Worm (Caenorhabditis elegans) whole organism, early embryonic: ENCODE measurements around the gene col-167.

Experiments
- B0310.2 ChIP-seq: sonication (generic microtip); optimal IDR thresholded peaks from 2 replicates; lab custom pipeline; 2016; ENCODE audit warnings: mild to moderate bottlenecking, missing genetic modification characterization, missing compliant biosample characterization
- F13C5.2 ChIP-seq: sonication (generic microtip); optimal IDR thresholded peaks from 2 replicates; lab custom pipeline; 2017; ENCODE audit warnings: mild to moderate bottlenecking, missing genetic modification characterization, inconsistent platforms, missing compliant biosample characterization
- aly-1 ChIP-seq: sonication (generic microtip); optimal IDR thresholded peaks from 2 replicates; lab custom pipeline; 2016; ENCODE audit warnings: missing genetic modification characterization, missing compliant biosample characterization
- ama-1 ChIP-seq: fragments of 150-350 bp; optimal IDR thresholded peaks from 2 replicates; lab custom pipeline; 2014
- ceh-13 ChIP-seq: fragments of 200-800 bp; sonication (Bioruptor generic); optimal IDR thresholded peaks from 2 replicates; lab custom pipeline; 2018; ENCODE audit warnings: mild to moderate bottlenecking, missing genetic modification characterization, missing compliant biosample characterization
- ceh-36 ChIP-seq: sonication (generic microtip); optimal IDR thresholded peaks from 2 replicates; lab custom pipeline; 2016; ENCODE audit warnings: missing genetic modification characterization, inconsistent platforms, missing compliant biosample characterization
- ets-7 ChIP-seq: sonication (generic microtip); optimal IDR thresholded peaks from 2 replicates; lab custom pipeline; 2016; ENCODE audit warnings: missing genotype, missing genetic modification characterization, missing compliant biosample characterization
- flt-1 ChIP-seq: fragments of 200-800 bp; sonication (Bioruptor generic); IDR thresholded peaks from 2 replicates; pipeline ENCODE4 v1.3.6; 2022; ENCODE audit warnings: missing genetic modification characterization, missing compliant biosample characterization
- hmbx-1 ChIP-seq: sonication (generic microtip); optimal IDR thresholded peaks from 2 replicates; lab custom pipeline; 2016; ENCODE audit warnings: mild to moderate bottlenecking, missing genetic modification characterization, missing compliant biosample characterization
- hmg-4 ChIP-seq: fragments of 200-800 bp; sonication (Bioruptor generic); optimal IDR thresholded peaks from 2 replicates; lab custom pipeline; 2018; ENCODE audit warnings: mild to moderate bottlenecking, missing genetic modification characterization, missing compliant biosample characterization
- hnd-1 ChIP-seq: sonication (generic microtip); optimal IDR thresholded peaks from 2 replicates; lab custom pipeline; 2016; ENCODE audit warnings: missing genetic modification characterization, missing compliant biosample characterization
- pes-1 ChIP-seq: fragments of 200-800 bp; sonication (Bioruptor generic); IDR thresholded peaks from 2 replicates; pipeline ENCODE4 v1.3.6; 2022; ENCODE audit warnings: missing genetic modification reagents, missing genetic modification characterization, missing compliant biosample characterization
- scrt-1 ChIP-seq: fragments of 200-800 bp; sonication (Bioruptor generic); IDR thresholded peaks from 2 replicates; pipeline ENCODE4 v1.3.6; 2022; ENCODE audit warnings: missing genetic modification characterization, missing compliant biosample characterization
- sea-1 ChIP-seq: fragments of 200-800 bp; sonication (Bioruptor generic); conservative IDR thresholded peaks from 2 replicates; pipeline ENCODE4 v1.3.6; 2022; ENCODE audit warnings: missing genetic modification characterization, missing compliant biosample characterization
- tbx-11 ChIP-seq: fragments of 200-800 bp; sonication (Bioruptor generic); IDR thresholded peaks from 2 replicates; pipeline ENCODE4 v1.3.6; 2022; ENCODE audit warnings: missing genetic modification characterization, missing compliant biosample characterization
- tbx-37 ChIP-seq: fragments of 200-800 bp; sonication (Bioruptor generic); conservative IDR thresholded peaks from 2 replicates; pipeline ENCODE4 v1.3.6; 2022; ENCODE audit warnings: missing genetic modification reagents, missing genetic modification characterization, missing compliant biosample characterization
- tra-4 ChIP-seq: sonication (generic microtip); optimal IDR thresholded peaks from 2 replicates; lab custom pipeline; 2017; ENCODE audit warnings: missing genetic modification characterization, missing compliant biosample characterization

col-167 gene

ce11 chrX:6280998-6281397, 42.3 kb upstream of the col-167 start:
- no peak for TF ChIP-seq ama-1 (lab: Kevin White, UChicago)
- no peak for TF ChIP-seq pes-1

DNA sequence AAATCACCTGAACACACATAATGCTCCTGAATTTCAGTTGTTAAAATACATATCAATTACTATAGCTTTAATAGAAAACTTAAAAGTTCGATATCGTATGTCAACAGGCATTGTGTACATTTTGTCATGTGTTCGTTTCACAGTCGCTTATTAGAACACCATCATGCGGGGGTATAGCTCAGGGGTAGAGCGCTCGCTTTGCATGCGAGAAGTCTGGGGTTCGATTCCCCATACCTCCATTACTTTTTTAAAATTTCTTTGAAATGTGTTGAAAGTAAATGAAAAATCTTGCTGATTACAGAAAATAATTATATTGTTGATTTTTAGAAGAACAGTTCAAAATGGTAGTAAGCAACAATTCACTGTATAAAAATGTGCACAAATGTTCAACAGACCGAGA, 37.1 kb upstream of the col-167 start:
- TF ChIP-seq tbx-11, result peak; percentile 63; the same call in 1 of the 2 replicates
- TF ChIP-seq F13C5.2 (tag; lab: Kevin White, UChicago), result no peak
- peak; percentile 75 for TF ChIP-seq scrt-1 (GFP tag; lab: Robert Waterston, UW)
- peak; percentile 23 for TF ChIP-seq hmg-4 (GFP tag; lab: Kevin White, UChicago)
- TF ChIP-seq ets-7 (tag; lab: Kevin White, UChicago), result no peak
- peak; percentile 12 for TF ChIP-seq B0310.2
- no peak for TF ChIP-seq aly-1 (tag; lab: Kevin White, UChicago)
- peak; percentile 21 for TF ChIP-seq hmbx-1 (tag; lab: Kevin White, UChicago)
- TF ChIP-seq ama-1 (lab: Kevin White, UChicago), result no peak
- TF ChIP-seq tbx-37 (GFP tag; lab: Robert Waterston, UW), result peak; percentile 45; the same call in 1 of the 2 replicates
- peak; percentile 75 for TF ChIP-seq ceh-36
- peak; percentile 63 for TF ChIP-seq ceh-13 (GFP tag; lab: Kevin White, UChicago)
- TF ChIP-seq sea-1 (GFP tag; lab: Robert Waterston, UW), result peak; percentile 80
- TF ChIP-seq hnd-1 (tag; lab: Kevin White, UChicago), result no peak
- TF ChIP-seq flt-1 (GFP tag; lab: Robert Waterston, UW), result peak; percentile 71; the same call in 1 of the 2 replicates
- TF ChIP-seq pes-1, result peak; percentile 87
- TF ChIP-seq tra-4, result no peak

DNA sequence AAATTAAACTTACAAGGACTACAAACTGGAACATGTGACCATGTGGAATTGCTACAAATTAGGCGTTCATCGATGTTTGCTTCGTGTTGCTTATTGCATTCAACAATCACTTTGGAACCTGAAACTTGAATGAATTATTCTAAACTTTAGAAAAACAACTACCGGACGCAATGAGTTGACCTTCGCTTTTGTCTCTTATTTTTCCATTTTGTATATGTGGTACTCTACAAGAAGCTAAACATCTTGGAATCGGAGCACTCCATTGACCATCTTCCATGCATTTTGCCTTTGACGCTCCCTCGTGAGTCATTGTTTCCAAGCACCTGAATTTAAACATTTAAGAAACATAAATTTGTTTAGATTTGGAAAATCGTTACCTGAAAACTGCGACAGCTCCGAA, 34.2 kb upstream of the col-167 start:
- TF ChIP-seq ceh-36 (no peak), ceh-13 (GFP tag; lab: Kevin White, UChicago) (no peak)

- TF ChIP-seq B0310.2 (no peak), ets-7 (tag; lab: Kevin White, UChicago) (no peak), F13C5.2 (tag; lab: Kevin White, UChicago) (no peak), sea-1 (GFP tag; lab: Robert Waterston, UW) (no peak), hnd-1 (tag; lab: Kevin White, UChicago) (no peak), tbx-11 (no peak), tbx-37 (GFP tag; lab: Robert Waterston, UW) (no peak), flt-1 (GFP tag; lab: Robert Waterston, UW) (no peak), pes-1 (no peak), scrt-1 (GFP tag; lab: Robert Waterston, UW) (no peak), ama-1 (lab: Kevin White, UChicago) (no peak), hmg-4 (GFP tag; lab: Kevin White, UChicago) (no peak), aly-1 (tag; lab: Kevin White, UChicago) (no peak), tra-4 (no peak), ceh-13 (GFP tag; lab: Kevin White, UChicago) (no peak), ceh-36 (no peak)
Observed at ce11 chrX:6291632-6292031, 31.7 kb upstream of the col-167 start, which contains the start of gene lev-9. TSS of gene lev-9 (minus strand) at chrX:6291732.

- TF ChIP-seq ceh-36, result peak; percentile 95
- TF ChIP-seq ama-1 (lab: Kevin White, UChicago), result no peak
- TF ChIP-seq ets-7 (tag; lab: Kevin White, UChicago), result peak; percentile 88
- peak; percentile 86 for TF ChIP-seq B0310.2
- TF ChIP-seq ceh-13 (GFP tag; lab: Kevin White, UChicago), result peak; percentile 85
- peak; percentile 84 for TF ChIP-seq tra-4
- TF ChIP-seq scrt-1 (GFP tag; lab: Robert Waterston, UW), result peak; percentile 97
- peak; percentile 92 for TF ChIP-seq F13C5.2 (tag; lab: Kevin White, UChicago)
- TF ChIP-seq hmg-4 (GFP tag; lab: Kevin White, UChicago), result peak; percentile 98
- TF ChIP-seq sea-1 (GFP tag; lab: Robert Waterston, UW), result peak; percentile 98
- peak; percentile 92 for TF ChIP-seq aly-1 (tag; lab: Kevin White, UChicago)
- peak; percentile 98 for TF ChIP-seq pes-1
- TF ChIP-seq flt-1 (GFP tag; lab: Robert Waterston, UW), result peak; percentile 98
- peak; percentile 78 for TF ChIP-seq hmbx-1 (tag; lab: Kevin White, UChicago)
- TF ChIP-seq tbx-11, result peak; percentile 97
- peak; percentile 91 for TF ChIP-seq hnd-1 (tag; lab: Kevin White, UChicago)
- peak; percentile 99 for TF ChIP-seq tbx-37 (GFP tag; lab: Robert Waterston, UW)
Observed at ce11 chrX:6292143-6292542, 31.1 kb upstream of the col-167 start.

- no peak for TF ChIP-seq tra-4
Observed at ce11 chrX:6292812-6293211, 30.5 kb upstream of the col-167 start, which contains the start of gene mom-1. TSS of gene mom-1 (plus strand) at chrX:6293112.

DNA sequence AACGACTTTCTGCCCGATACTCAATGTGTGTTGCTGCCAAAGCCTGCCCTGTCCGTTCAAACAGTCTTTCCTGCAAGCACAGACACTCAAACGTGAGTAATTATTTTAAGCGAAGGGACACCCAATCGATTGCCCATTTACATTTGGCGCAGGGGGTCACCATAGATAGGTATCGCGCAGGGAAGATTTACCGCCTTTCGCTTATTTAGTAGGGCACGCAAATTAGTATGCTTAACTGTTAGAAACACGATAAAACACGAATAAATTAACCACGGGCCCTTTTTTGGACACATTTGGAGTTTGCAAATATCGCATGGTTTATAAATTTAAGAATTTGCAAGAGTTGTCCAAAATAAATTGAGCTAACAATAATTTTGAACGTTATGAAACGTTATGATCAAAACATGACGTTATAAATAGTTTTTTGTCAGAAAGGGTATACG, 26.9 kb upstream of the col-167 start:
- TF ChIP-seq B0310.2, result no peak
- TF ChIP-seq hnd-1 (tag; lab: Kevin White, UChicago), result peak; percentile 37
- TF ChIP-seq tbx-11, result no peak
- TF ChIP-seq F13C5.2 (tag; lab: Kevin White, UChicago), result peak; percentile 95
- TF ChIP-seq scrt-1 (GFP tag; lab: Robert Waterston, UW), result peak; percentile 79
- TF ChIP-seq aly-1 (tag; lab: Kevin White, UChicago), result no peak
- TF ChIP-seq ama-1 (lab: Kevin White, UChicago), result no peak
- no peak for TF ChIP-seq hmbx-1 (tag; lab: Kevin White, UChicago)
- TF ChIP-seq ets-7 (tag; lab: Kevin White, UChicago), result peak; percentile 1
- peak; percentile 64; the same call in 1 of the 2 replicates for TF ChIP-seq tbx-37 (GFP tag; lab: Robert Waterston, UW)
- peak; percentile 51 for TF ChIP-seq ceh-13 (GFP tag; lab: Kevin White, UChicago)
- TF ChIP-seq flt-1 (GFP tag; lab: Robert Waterston, UW), result peak; percentile 70
- TF ChIP-seq pes-1, result no peak; the same call in 1 of the 2 replicates
- TF ChIP-seq tra-4, result peak; percentile 40
- peak; percentile 92 for TF ChIP-seq hmg-4 (GFP tag; lab: Kevin White, UChicago)
- no peak for TF ChIP-seq ceh-36
- TF ChIP-seq sea-1 (GFP tag; lab: Robert Waterston, UW), result peak; percentile 63
